Worm (Caenorhabditis elegans) whole organism, L1 larva: Measurements from ENCODE around the gene cdc-25.2.

Source experiments
- C04F5.9 ChIP-seq: sonication (generic microtip); optimal IDR thresholded peaks from 2 replicates; lab custom pipeline; 2016; ENCODE audit warnings: missing genetic modification characterization, missing compliant biosample characterization
- C16A3.4 ChIP-seq: fragments of 150-350 bp; optimal IDR thresholded peaks from 2 replicates; lab custom pipeline; 2014; ENCODE audit warnings: missing biosample characterization, missing genetic modification characterization
- C34B4.2 ChIP-seq: sonication (generic microtip); optimal IDR thresholded peaks from 2 replicates; lab custom pipeline; 2017; ENCODE audit warnings: mild to moderate bottlenecking, missing genetic modification characterization, missing compliant biosample characterization
- ama-1 ChIP-seq: fragments of 150-350 bp; optimal IDR thresholded peaks from 2 replicates; lab custom pipeline; 2014
- blmp-1 ChIP-seq: fragments of 150-350 bp; optimal IDR thresholded peaks from 2 replicates; lab custom pipeline; 2014; ENCODE audit warnings: missing biosample characterization, missing genetic modification characterization
- ceh-88 ChIP-seq: fragments of 200-800 bp; sonication (Bioruptor generic); IDR thresholded peaks from 2 replicates; pipeline ENCODE4 v1.3.6; 2022; ENCODE audit warnings: missing genetic modification characterization, missing compliant biosample characterization
- ces-1 ChIP-seq: fragments of 150-350 bp; optimal IDR thresholded peaks from 2 replicates; lab custom pipeline; 2014; ENCODE audit warnings: missing biosample characterization, missing genetic modification reagents, missing genetic modification characterization
- efl-1 ChIP-seq, 4 experiments: fragments of 150-350 bp; optimal IDR thresholded peaks in 3 of 4; peaks in 1 of 4; 1 replicate in 1 of 4; 2 replicates in 3 of 4; lab custom pipeline; 2014; ENCODE audit warnings: missing biosample characterization in 2 of 4, missing genetic modification characterization in 2 of 4, missing genetic modification reagents in 2 of 4
- egl-13 ChIP-seq: sonication (generic microtip); optimal IDR thresholded peaks from 2 replicates; lab custom pipeline; 2016; ENCODE audit warnings: missing genotype, missing genetic modification reagents, missing genetic modification characterization, missing compliant biosample characterization
- fkh-4 ChIP-seq: sonication (generic microtip); optimal IDR thresholded peaks from 2 replicates; lab custom pipeline; 2016; ENCODE audit warnings: missing compliant biosample characterization, missing genetic modification characterization, borderline replicate concordance
- hpl-2 ChIP-seq: fragments of 150-350 bp; optimal IDR thresholded peaks from 2 replicates; lab custom pipeline; 2014; ENCODE audit warnings: missing biosample characterization, missing genetic modification reagents, missing genetic modification characterization
- jun-1 ChIP-seq: fragments of 150-350 bp; optimal IDR thresholded peaks from 2 replicates; lab custom pipeline; 2014; ENCODE audit warnings: missing biosample characterization, missing genetic modification reagents, missing genetic modification characterization
- lin-13 ChIP-seq: fragments of 150-350 bp; optimal IDR thresholded peaks from 2 replicates; lab custom pipeline; 2014; ENCODE audit warnings: missing biosample characterization, missing genetic modification reagents, missing genetic modification characterization
- lin-14 ChIP-seq: fragments of 200-800 bp; sonication (Bioruptor generic); optimal IDR thresholded peaks from 2 replicates; lab custom pipeline; 2018; ENCODE audit warnings: mild to moderate bottlenecking, missing genetic modification characterization, moderate library complexity, missing compliant biosample characterization
- lin-35 ChIP-seq, 2 experiments: fragments of 150-350 bp; optimal IDR thresholded peaks; 2 replicates each; lab custom pipeline; 2014; ENCODE audit warnings: missing biosample characterization in 2 of 2, missing genetic modification characterization in 2 of 2, missing genetic modification reagents in 2 of 2
- lir-3 ChIP-seq: sonication (generic microtip); optimal IDR thresholded peaks from 2 replicates; lab custom pipeline; 2016; ENCODE audit warnings: mild to moderate bottlenecking, missing genetic modification characterization, moderate library complexity, missing compliant biosample characterization; ENCODE audit not compliant: poor library complexity
- mdl-1 ChIP-seq, 2 experiments: fragments of 150-350 bp; optimal IDR thresholded peaks; 2 replicates each; lab custom pipeline; 2014 to 2017; ENCODE audit warnings: missing biosample characterization in 2 of 2, missing genetic modification characterization in 2 of 2, inconsistent platforms in 1 of 2
- nhr-11 ChIP-seq: fragments of 150-350 bp; optimal IDR thresholded peaks from 2 replicates; lab custom pipeline; 2014; ENCODE audit warnings: missing biosample characterization, missing genetic modification characterization
- nhr-19 ChIP-seq: fragments of 200-800 bp; sonication (Bioruptor generic); conservative IDR thresholded peaks from 2 replicates; pipeline ENCODE4 v1.3.6; 2022; ENCODE audit warnings: missing genetic modification characterization, missing compliant biosample characterization
- nhr-20 ChIP-seq: sonication (generic microtip); optimal IDR thresholded peaks from 2 replicates; lab custom pipeline; 2016; ENCODE audit warnings: mild to moderate bottlenecking, missing genetic modification characterization, missing compliant biosample characterization
- nhr-237 ChIP-seq: fragments of 150-350 bp; optimal IDR thresholded peaks from 2 replicates; lab custom pipeline; 2014; ENCODE audit warnings: missing biosample characterization, missing genetic modification characterization
- nhr-28 ChIP-seq: fragments of 150-350 bp; optimal IDR thresholded peaks from 2 replicates; lab custom pipeline; 2014; ENCODE audit warnings: missing biosample characterization, missing genetic modification characterization
- nhr-71 ChIP-seq: sonication (generic microtip); optimal IDR thresholded peaks from 2 replicates; lab custom pipeline; 2016; ENCODE audit warnings: mild to moderate bottlenecking, missing genetic modification characterization, moderate library complexity, missing compliant biosample characterization
- nhr-77 ChIP-seq: fragments of 150-350 bp; optimal IDR thresholded peaks from 2 replicates; lab custom pipeline; 2014; ENCODE audit warnings: missing biosample characterization, missing genetic modification characterization
- nhr-85 ChIP-seq: sonication (generic microtip); peaks from one replicate; lab custom pipeline; 2016; ENCODE audit warnings: missing genetic modification characterization, inconsistent platforms, missing compliant biosample characterization
- nhr-90 ChIP-seq: sonication (generic microtip); optimal IDR thresholded peaks from 2 replicates; lab custom pipeline; 2016; ENCODE audit warnings: mild to moderate bottlenecking, missing genetic modification characterization, missing compliant biosample characterization; ENCODE audit not compliant: poor library complexity
- rnt-1 ChIP-seq: sonication (generic microtip); optimal IDR thresholded peaks from 2 replicates; lab custom pipeline; 2016; ENCODE audit warnings: mild to moderate bottlenecking, missing genetic modification characterization, moderate library complexity, missing compliant biosample characterization
- snu-23 ChIP-seq: sonication (generic microtip); optimal IDR thresholded peaks from 2 replicates; lab custom pipeline; 2016; ENCODE audit warnings: missing genetic modification characterization, missing compliant biosample characterization
- unc-130 ChIP-seq: fragments of 150-350 bp; optimal IDR thresholded peaks from 2 replicates; lab custom pipeline; 2017; ENCODE audit warnings: missing biosample characterization, missing genetic modification characterization, inconsistent platforms
- vab-15 ChIP-seq: sonication (generic microtip); optimal IDR thresholded peaks from 2 replicates; lab custom pipeline; 2017; ENCODE audit warnings: missing genotype, mild to moderate bottlenecking, missing genetic modification characterization, missing compliant biosample characterization
- xbp-1 ChIP-seq: sonication (generic microtip); optimal IDR thresholded peaks from 2 replicates; lab custom pipeline; 2016; ENCODE audit warnings: missing genetic modification characterization, missing compliant biosample characterization
- ztf-11 ChIP-seq, 2 experiments: sonication (generic microtip); optimal IDR thresholded peaks; 2 replicates each; lab custom pipeline; 2016 to 2017; ENCODE audit warnings: missing genetic modification characterization in 2 of 2, missing biosample characterization in 1 of 2, missing compliant biosample characterization in 1 of 2

Gene cdc-25.2

DNA sequence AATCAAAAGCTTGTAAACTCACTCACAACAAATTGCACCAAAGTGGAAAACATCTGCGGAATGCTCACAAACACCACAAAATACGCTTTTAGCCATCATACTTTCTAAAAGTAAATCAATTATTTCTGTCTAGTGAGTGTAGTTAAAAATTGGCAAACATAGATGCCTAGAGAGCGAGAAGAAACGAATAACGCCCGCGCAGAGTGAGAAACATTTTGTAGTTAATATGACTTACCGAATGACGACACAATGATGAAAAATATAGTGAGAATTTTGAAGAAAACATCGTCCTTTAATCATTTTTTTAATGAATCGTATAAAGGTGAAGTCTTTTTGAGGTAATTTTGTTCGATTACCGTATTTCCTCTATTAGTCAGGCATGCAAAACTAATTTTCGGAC is 62.5 kb downstream of the cdc-25.2 start, which contains the start of gene nhr-238:
Gene nhr-238, minus strand, starts transcription at position 104 of the 400 bp plus-strand sequence.
- peak; percentile 18 for TF ChIP-seq blmp-1
- no peak for TF ChIP-seq lin-13
- no peak for TF ChIP-seq C34B4.2 (tag; lab: Kevin White, UChicago)
- TF ChIP-seq ces-1 (GFP tag; lab: Kevin White, UChicago), result no peak
- TF ChIP-seq mdl-1 (tag; optimal IDR thresholded peaks at IDR 0.05; lab: Kevin White, UChicago), result no peak
- no peak for TF ChIP-seq jun-1 (tag; lab: Kevin White, UChicago)
- peak; percentile 29 for TF ChIP-seq snu-23 (GFP tag; lab: Kevin White, UChicago)
- no peak for TF ChIP-seq lir-3 (tag; lab: Kevin White, UChicago)
- peak in 1 of 2 experiments; percentile 6 for TF ChIP-seq lin-35 (GFP tag; optimal IDR thresholded peaks at IDR 0.05; lab: Kevin White, UChicago)
- TF ChIP-seq xbp-1 (tag; lab: Kevin White, UChicago), result no peak
- no peak for TF ChIP-seq fkh-4 (tag; lab: Kevin White, UChicago)
- TF ChIP-seq rnt-1 (tag; lab: Kevin White, UChicago), result no peak
- no peak for TF ChIP-seq vab-15 (tag; lab: Kevin White, UChicago)
- TF ChIP-seq nhr-237 (tag; lab: Kevin White, UChicago), result no peak
- no peak for TF ChIP-seq C04F5.9 (tag; lab: Kevin White, UChicago)
- no peak for TF ChIP-seq egl-13 (tag; lab: Kevin White, UChicago)
- no peak for TF ChIP-seq unc-130 (tag; lab: Kevin White, UChicago)
- no peak for TF ChIP-seq ama-1
- no peak for TF ChIP-seq nhr-19 (GFP tag; lab: Robert Waterston, UW)
- peak; percentile 63 for TF ChIP-seq nhr-85 (tag; lab: Kevin White, UChicago)
- TF ChIP-seq nhr-20 (tag; lab: Kevin White, UChicago), result peak; percentile 54
- no peak for TF ChIP-seq hpl-2 (GFP tag; lab: Kevin White, UChicago)
- peak; percentile 96 for TF ChIP-seq nhr-77
- peak; percentile 31 for TF ChIP-seq nhr-71 (tag; lab: Kevin White, UChicago)

DNA sequence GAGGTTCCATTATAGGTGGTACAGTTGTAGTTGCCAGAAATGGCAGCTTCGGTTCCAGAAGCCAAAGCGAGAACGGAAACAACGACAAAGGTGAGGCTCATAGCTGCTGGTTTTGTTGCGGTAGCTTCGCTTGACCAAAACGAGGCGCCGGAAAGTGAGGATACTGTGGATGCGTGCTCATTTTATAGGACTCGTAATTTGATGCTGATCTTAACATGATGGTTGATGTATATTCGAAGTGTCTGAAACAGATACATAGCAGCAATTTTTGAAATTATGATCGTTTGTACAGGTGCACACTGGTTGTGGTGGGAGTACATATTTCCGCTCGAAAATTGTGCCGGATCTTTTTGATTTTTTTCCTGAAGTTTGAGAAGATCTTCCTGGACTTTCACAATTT is 64.3 kb downstream of the cdc-25.2 start, which contains the start of gene Y46H3D.8:
Gene Y46H3D.8, minus strand, starts transcription at position 101 of the 400 bp plus-strand sequence.
- TF ChIP-seq nhr-90 (tag; lab: Kevin White, UChicago), result no peak
- no peak for TF ChIP-seq lin-14 (GFP tag; lab: Kevin White, UChicago)
- no peak for TF ChIP-seq nhr-28 (tag; lab: Kevin White, UChicago)
- TF ChIP-seq ztf-11 (tag; optimal IDR thresholded peaks at IDR 0.05; lab: Kevin White, UChicago), result no peak
- no peak for TF ChIP-seq C16A3.4 (tag; lab: Kevin White, UChicago)
- TF ChIP-seq nhr-11, result no peak
- TF ChIP-seq ceh-88 (GFP tag; lab: Robert Waterston, UW), result no peak
- TF ChIP-seq, all 84 proteins: peak for 0

DNA sequence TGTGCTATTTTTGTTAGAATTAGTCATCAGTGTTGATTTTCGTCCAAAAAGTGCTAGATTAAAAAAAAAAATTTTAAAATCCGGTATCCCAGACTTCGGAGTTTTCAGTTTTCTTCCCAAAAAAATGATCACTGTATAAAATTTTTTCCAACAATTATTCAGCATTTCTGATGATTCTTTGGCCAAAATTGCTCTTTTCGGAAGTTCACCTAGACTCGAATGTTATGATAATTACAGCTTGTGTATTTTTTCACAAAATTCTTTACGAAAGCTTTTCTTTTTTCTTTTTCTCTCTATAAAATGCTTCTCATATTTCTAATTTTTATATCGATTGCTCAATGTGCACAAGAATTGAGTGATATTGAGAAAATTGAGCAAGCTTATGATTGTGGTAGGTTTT is 64.8 kb downstream of the cdc-25.2 start, which contains the start of gene irld-17:
Gene irld-17, plus strand, starts transcription at position 301 of the 400 bp plus-strand sequence.
- TF ChIP-seq efl-1 (optimal IDR thresholded peaks at IDR 0.05; lab: Kevin White, UChicago) (no peak), efl-1 (GFP tag; optimal IDR thresholded peaks at IDR 0.05 in 1 of 2; lab: Kevin White, UChicago) (peak in 1 of 2 experiments; percentile 67), C16A3.4 (tag; lab: Kevin White, UChicago) (no peak)
- TF ChIP-seq, all 84 proteins: peak for 1
